Worm (Caenorhabditis elegans) whole organism, L3 larva: Measurements from ENCODE around the gene znf-622.
A peak's percentile ranks its signal among the peaks of the same experiment; 100 is the strongest.

ENCODE experiments used
- R02D3.7 ChIP-seq: fragments of 150-350 bp; optimal IDR thresholded peaks from 2 replicates; lab custom pipeline; 2014; ENCODE audit warnings: missing biosample characterization, missing genetic modification characterization
- ZK546.5 ChIP-seq: sonication (generic microtip); optimal IDR thresholded peaks from 2 replicates; lab custom pipeline; 2017; ENCODE audit warnings: missing biosample characterization, missing genetic modification characterization
- aly-2 ChIP-seq: fragments of 150-350 bp; optimal IDR thresholded peaks from 2 replicates; lab custom pipeline; 2014; ENCODE audit warnings: missing biosample characterization, missing genetic modification characterization
- ceh-16 ChIP-seq: sonication (generic microtip); optimal IDR thresholded peaks from 2 replicates; lab custom pipeline; 2017; ENCODE audit warnings: missing biosample characterization, missing genetic modification characterization
- ceh-82 ChIP-seq: fragments of 150-350 bp; optimal IDR thresholded peaks from 2 replicates; lab custom pipeline; 2014; ENCODE audit warnings: missing biosample characterization, missing genetic modification characterization
- daf-12 ChIP-seq: fragments of 150-350 bp; optimal IDR thresholded peaks from 2 replicates; lab custom pipeline; 2014; ENCODE audit warnings: missing biosample characterization, missing genetic modification reagents, missing genetic modification characterization
- elt-1 ChIP-seq: fragments of 150-350 bp; optimal IDR thresholded peaks from 2 replicates; lab custom pipeline; 2014; ENCODE audit warnings: missing biosample characterization, missing genetic modification characterization
- elt-2 ChIP-seq: sonication (generic microtip); optimal IDR thresholded peaks from 2 replicates; lab custom pipeline; 2016; ENCODE audit warnings: missing genetic modification reagents, mild to moderate bottlenecking, missing genetic modification characterization, missing compliant biosample characterization
- elt-3 ChIP-seq, 3 experiments: fragments of 150-350 bp in 1 of 3; sonication (generic microtip) in 2 of 3; optimal IDR thresholded peaks; 2 replicates in 2 of 3; 4 replicates in 1 of 3; lab custom pipeline; 2014 to 2017; ENCODE audit warnings: missing biosample characterization in 3 of 3, missing genetic modification characterization in 3 of 3
- eor-1 ChIP-seq, 2 experiments: fragments of 150-350 bp; optimal IDR thresholded peaks; 2 replicates each; lab custom pipeline; 2014 to 2018; ENCODE audit warnings: missing biosample characterization in 2 of 2, missing genetic modification characterization in 2 of 2
- fkh-10 ChIP-seq: sonication (generic microtip); optimal IDR thresholded peaks from 2 replicates; lab custom pipeline; 2017; ENCODE audit warnings: missing biosample characterization, missing genetic modification reagents, missing genetic modification characterization
- fkh-2 ChIP-seq: fragments of 150-350 bp; optimal IDR thresholded peaks from 2 replicates; lab custom pipeline; 2014; ENCODE audit warnings: missing biosample characterization, missing genetic modification reagents, missing genetic modification characterization
- fos-1 ChIP-seq: fragments of 150-350 bp; optimal IDR thresholded peaks from 2 replicates; lab custom pipeline; 2014; ENCODE audit warnings: missing biosample characterization, missing genetic modification characterization
- hmg-11 ChIP-seq: sonication (generic microtip); optimal IDR thresholded peaks from 2 replicates; lab custom pipeline; 2016; ENCODE audit warnings: missing genetic modification characterization, missing compliant biosample characterization
- jun-1 ChIP-seq: fragments of 150-350 bp; optimal IDR thresholded peaks from 2 replicates; lab custom pipeline; 2014; ENCODE audit warnings: missing biosample characterization, missing genetic modification reagents, missing genetic modification characterization
- lin-15B ChIP-seq: fragments of 150-350 bp; optimal IDR thresholded peaks from 2 replicates; lab custom pipeline; 2014; ENCODE audit warnings: missing biosample characterization, missing genetic modification characterization
- lin-39 ChIP-seq: fragments of 150-350 bp; optimal IDR thresholded peaks from 2 replicates; lab custom pipeline; 2018; ENCODE audit warnings: missing biosample characterization, missing genetic modification reagents, missing genetic modification characterization
- lsy-12 ChIP-seq: sonication (generic microtip); optimal IDR thresholded peaks from 2 replicates; lab custom pipeline; 2016; ENCODE audit warnings: mild to moderate bottlenecking, missing genetic modification characterization, missing compliant biosample characterization
- mdl-1 ChIP-seq: fragments of 150-350 bp; optimal IDR thresholded peaks from 2 replicates; lab custom pipeline; 2014; ENCODE audit warnings: missing biosample characterization, missing genetic modification characterization
- mml-1 ChIP-seq: fragments of 150-350 bp; sonication (generic microtip); optimal IDR thresholded peaks from 3 replicates; lab custom pipeline; 2014; ENCODE audit warnings: missing biosample characterization, missing genetic modification characterization
- nfya-1 ChIP-seq: sonication (generic microtip); optimal IDR thresholded peaks from 2 replicates; lab custom pipeline; 2017; ENCODE audit warnings: missing genetic modification characterization, mild to moderate bottlenecking, missing compliant biosample characterization, antibody characterized with exemption, moderate library complexity; ENCODE audit not compliant: insufficient read depth
- nhr-11 ChIP-seq: fragments of 150-350 bp; optimal IDR thresholded peaks from 2 replicates; lab custom pipeline; 2014; ENCODE audit warnings: missing biosample characterization, missing genetic modification characterization
- nhr-12 ChIP-seq: fragments of 150-350 bp; optimal IDR thresholded peaks from 2 replicates; lab custom pipeline; 2014; ENCODE audit warnings: missing biosample characterization, missing genetic modification characterization
- nhr-23 ChIP-seq: fragments of 150-350 bp; optimal IDR thresholded peaks from 2 replicates; lab custom pipeline; 2014; ENCODE audit warnings: missing biosample characterization, missing genetic modification reagents, missing genetic modification characterization
- nhr-28 ChIP-seq: fragments of 150-350 bp; optimal IDR thresholded peaks from 2 replicates; lab custom pipeline; 2014; ENCODE audit warnings: missing biosample characterization, missing genetic modification characterization
- nhr-43 ChIP-seq: sonication (generic microtip); optimal IDR thresholded peaks from 2 replicates; lab custom pipeline; 2016; ENCODE audit warnings: mild to moderate bottlenecking, missing genetic modification characterization, missing compliant biosample characterization; ENCODE audit not compliant: poor library complexity, severe bottlenecking
- nhr-67 ChIP-seq: fragments of 150-350 bp; optimal IDR thresholded peaks from 2 replicates; lab custom pipeline; 2014; ENCODE audit warnings: missing biosample characterization, missing genetic modification characterization
- nhr-76 ChIP-seq: fragments of 150-350 bp; sonication (generic microtip); optimal IDR thresholded peaks from 5 replicates; lab custom pipeline; 2014; ENCODE audit warnings: missing biosample characterization, missing genetic modification characterization
- pha-4 ChIP-seq: fragments of 150-350 bp; optimal IDR thresholded peaks from 2 replicates; lab custom pipeline; 2014; ENCODE audit warnings: missing biosample characterization, missing genetic modification reagents, missing genetic modification characterization
- pqm-1 ChIP-seq: fragments of 150-350 bp; optimal IDR thresholded peaks from 2 replicates; lab custom pipeline; 2017; ENCODE audit warnings: missing biosample characterization, missing genetic modification characterization, inconsistent platforms
- skn-1 ChIP-seq: fragments of 150-350 bp; optimal IDR thresholded peaks from 2 replicates; lab custom pipeline; 2014; ENCODE audit warnings: missing biosample characterization, missing genetic modification characterization
- snpc-4 ChIP-seq: fragments of 150-350 bp; optimal IDR thresholded peaks from 2 replicates; lab custom pipeline; 2014; ENCODE audit warnings: missing biosample characterization, missing genetic modification characterization
- tbx-2 ChIP-seq: sonication (generic microtip); optimal IDR thresholded peaks from 2 replicates; lab custom pipeline; 2016; ENCODE audit warnings: mild to moderate bottlenecking, missing genetic modification characterization, missing compliant biosample characterization
- unc-39 ChIP-seq: sonication (generic microtip); optimal IDR thresholded peaks from 4 replicates; lab custom pipeline; 2017; ENCODE audit warnings: missing biosample characterization, missing genetic modification characterization
- ztf-11 ChIP-seq: fragments of 150-350 bp; optimal IDR thresholded peaks from 2 replicates; lab custom pipeline; 2014; ENCODE audit warnings: missing biosample characterization, missing genetic modification characterization
- ztf-4 ChIP-seq: fragments of 150-350 bp; optimal IDR thresholded peaks from 2 replicates; lab custom pipeline; 2014; ENCODE audit warnings: missing biosample characterization, missing genetic modification characterization

The znf-622 gene

DNA sequence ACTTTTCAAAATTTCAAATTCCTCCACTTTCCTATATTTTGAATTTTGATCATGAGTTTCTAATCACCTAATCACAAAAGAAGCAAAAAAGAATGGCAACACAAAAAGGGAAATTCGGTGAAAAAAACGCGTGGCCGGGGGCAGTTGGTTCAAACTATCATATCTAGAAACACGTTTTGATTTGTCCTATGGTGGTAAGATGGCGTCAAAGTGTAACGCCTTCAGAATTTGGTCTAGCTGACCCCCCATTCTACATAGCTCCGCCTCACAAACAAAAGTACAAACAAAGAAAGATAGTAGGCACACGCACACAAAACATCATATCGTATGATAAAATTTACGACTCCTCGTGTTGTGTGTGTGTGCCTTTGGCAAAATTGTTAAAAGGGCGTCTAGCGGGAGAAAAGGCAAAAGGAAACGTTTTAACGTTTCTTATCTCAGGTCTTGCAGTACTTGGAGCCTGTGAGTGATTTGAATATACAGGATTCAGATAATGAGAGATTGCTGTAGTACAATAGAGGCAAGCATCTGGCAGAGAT lies 40.6 kb downstream of the znf-622 start:
- no peak for TF ChIP-seq mml-1 (tag; lab: Kevin White, UChicago)
- no peak for TF ChIP-seq fkh-10 (GFP tag; lab: Kevin White, UChicago)
- no peak for TF ChIP-seq fos-1
- TF ChIP-seq eor-1 (tag; optimal IDR thresholded peaks at IDR 0.05; lab: Kevin White, UChicago): no peak
- peak; percentile 72 for TF ChIP-seq nhr-43 (tag; lab: Kevin White, UChicago)
- TF ChIP-seq ceh-16: no peak
- peak; percentile 91 for TF ChIP-seq elt-2 (tag; lab: Kevin White, UChicago)
- no peak for TF ChIP-seq lin-15B (tag; lab: Kevin White, UChicago)
- no peak for TF ChIP-seq nfya-1 (tag; lab: Kevin White, UChicago)
- TF ChIP-seq pqm-1 (tag; lab: Kevin White, UChicago): peak; percentile 89
- TF ChIP-seq ztf-4 (tag; lab: Kevin White, UChicago): no peak
- peak in 1 of 3 experiments; percentile 3 for TF ChIP-seq elt-3 (tag; optimal IDR thresholded peaks at IDR 0.05; lab: Kevin White, UChicago)
- no peak for TF ChIP-seq nhr-76
- no peak for TF ChIP-seq unc-39 (tag; lab: Kevin White, UChicago)
- no peak for TF ChIP-seq ztf-11
- peak; percentile 47 for TF ChIP-seq mdl-1 (tag; lab: Kevin White, UChicago)
- TF ChIP-seq daf-12 (tag; lab: Kevin White, UChicago): no peak
- TF ChIP-seq R02D3.7 (tag; lab: Kevin White, UChicago): no peak
- TF ChIP-seq aly-2: no peak
- peak; percentile 19 for TF ChIP-seq pha-4 (tag; lab: Kevin White, UChicago)
- no peak for TF ChIP-seq nhr-11 (tag; lab: Kevin White, UChicago)
- no peak for TF ChIP-seq hmg-11 (tag; lab: Kevin White, UChicago)
- TF ChIP-seq fkh-2 (tag; lab: Kevin White, UChicago): no peak
- TF ChIP-seq tbx-2: no peak
- TF ChIP-seq ceh-82 (tag; lab: Kevin White, UChicago): no peak

DNA sequence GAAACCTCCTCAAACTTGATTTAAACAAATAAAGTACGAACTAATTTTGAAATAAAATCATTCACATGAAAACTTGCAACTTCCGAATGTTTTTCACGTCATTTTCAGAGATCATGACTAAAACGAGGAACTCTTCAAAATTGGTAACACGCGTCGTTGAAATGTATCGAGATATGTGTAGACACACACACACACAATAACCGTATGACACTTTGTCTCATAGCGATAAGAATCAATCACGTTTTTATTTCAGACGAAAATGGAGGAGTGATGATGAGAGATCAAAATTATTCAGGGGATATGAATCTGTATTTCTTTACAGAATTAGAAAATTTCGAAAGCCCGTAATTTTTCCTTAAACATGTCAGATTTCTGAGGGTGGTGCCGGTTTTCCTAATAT lies 41.3 kb downstream of the znf-622 start:
- no peak for TF ChIP-seq lin-15B (tag; lab: Kevin White, UChicago)
- no peak for TF ChIP-seq ceh-82 (tag; lab: Kevin White, UChicago)
- no peak for TF ChIP-seq fkh-2 (tag; lab: Kevin White, UChicago)
- no peak for TF ChIP-seq skn-1 (tag; lab: Kevin White, UChicago)
- TF ChIP-seq elt-2 (tag; lab: Kevin White, UChicago): peak; percentile 34
- no peak for TF ChIP-seq lin-39 (tag; lab: Kevin White, UChicago)
- TF ChIP-seq nhr-76: no peak
- TF ChIP-seq lsy-12 (tag; lab: Kevin White, UChicago): peak; percentile 2
- TF ChIP-seq nhr-43 (tag; lab: Kevin White, UChicago): no peak
- TF ChIP-seq snpc-4: no peak
- TF ChIP-seq pqm-1 (tag; lab: Kevin White, UChicago): peak; percentile 85
- TF ChIP-seq elt-1 (tag; lab: Kevin White, UChicago): peak; percentile 14
- TF ChIP-seq jun-1 (tag; lab: Kevin White, UChicago): peak; percentile 10
- no peak for TF ChIP-seq aly-2
- no peak for TF ChIP-seq nhr-23 (tag; lab: Kevin White, UChicago)

ce11 chrIII:6427205-6427604 lies 45.8 kb downstream of the znf-622 start, which contains the start of gene C05D11.8:
Gene C05D11.8 (minus strand): TSS chrIII:6427305.
- TF ChIP-seq nhr-12 (tag; lab: Kevin White, UChicago) (no peak), elt-1 (tag; lab: Kevin White, UChicago) (no peak), R02D3.7 (tag; lab: Kevin White, UChicago) (no peak), ceh-82 (tag; lab: Kevin White, UChicago) (no peak), fkh-2 (tag; lab: Kevin White, UChicago) (no peak), eor-1 (tag; optimal IDR thresholded peaks at IDR 0.05; lab: Kevin White, UChicago) (no peak), nhr-67 (tag; lab: Kevin White, UChicago) (no peak), mdl-1 (tag; lab: Kevin White, UChicago) (no peak), fos-1 (no peak), pha-4 (tag; lab: Kevin White, UChicago) (no peak), daf-12 (tag; lab: Kevin White, UChicago) (no peak), nhr-28 (no peak), ZK546.5 (tag; lab: Kevin White, UChicago) (no peak), unc-39 (tag; lab: Kevin White, UChicago) (no peak), snpc-4 (no peak)
